Fruit fly (Drosophila melanogaster) whole organism, embryonic: ENCODE measurements around the gene CG42269.

Experiments
- ATbp ChIP-seq: fragments of 200-800 bp; sonication (Bioruptor generic); optimal IDR thresholded peaks from 2 replicates; lab custom pipeline; 2017; ENCODE audit warnings: missing biosample characterization, mild to moderate bottlenecking, missing genetic modification characterization, missing genetic modification reagents
- Atf3 ChIP-seq: fragments of 200-800 bp; sonication (Bioruptor generic); optimal IDR thresholded peaks from 3 replicates; lab custom pipeline; 2016; ENCODE audit warnings: missing biosample characterization, missing genetic modification characterization
- CG10959 ChIP-seq: fragments of 200-800 bp; sonication (Bioruptor generic); IDR thresholded peaks from 2 replicates; pipeline ENCODE4 v1.3.6; 2022; ENCODE audit warnings: missing biosample characterization, missing genetic modification characterization
- CG11085 ChIP-seq: fragments of 200-800 bp; sonication (Bioruptor generic); IDR thresholded peaks from 2 replicates; pipeline ENCODE4 v1.3.6; 2022; ENCODE audit warnings: missing biosample characterization, missing genetic modification characterization
- CG11093 ChIP-seq: fragments of 200-800 bp; sonication (Bioruptor generic); IDR thresholded peaks from 3 replicates; pipeline ENCODE4 v1.3.6; 2022; ENCODE audit warnings: missing biosample characterization, missing genetic modification characterization
- CG11560 ChIP-seq: fragments of 200-800 bp; sonication (Bioruptor generic); IDR thresholded peaks from 3 replicates; pipeline ENCODE4 v1.3.6; 2022; ENCODE audit warnings: missing biosample characterization, missing genetic modification characterization
- CG11696 ChIP-seq: fragments of 200-800 bp; sonication (Bioruptor generic); IDR thresholded peaks from 2 replicates; pipeline ENCODE4 v1.3.6; 2022; ENCODE audit warnings: missing biosample characterization, missing genetic modification characterization
- CG12155 ChIP-seq: fragments of 200-800 bp; sonication (Bioruptor generic); optimal IDR thresholded peaks from 3 replicates; lab custom pipeline; 2016; ENCODE audit warnings: missing biosample characterization, missing genetic modification characterization
- CG12299 ChIP-seq: fragments of 200-800 bp; sonication (Bioruptor generic); optimal IDR thresholded peaks from 2 replicates; lab custom pipeline; 2018; ENCODE audit warnings: missing biosample characterization, mild to moderate bottlenecking, missing genetic modification characterization
- CG1647 ChIP-seq: fragments of 200-800 bp; sonication (Bioruptor generic); optimal IDR thresholded peaks from 3 replicates; lab custom pipeline; 2016; ENCODE audit warnings: missing biosample characterization, missing genetic modification characterization
- CG16815 ChIP-seq: fragments of 200-800 bp; sonication (Bioruptor generic); optimal IDR thresholded peaks from 3 replicates; lab custom pipeline; 2017; ENCODE audit warnings: missing biosample characterization, mild to moderate bottlenecking, missing genetic modification characterization
- CG2116 ChIP-seq: fragments of 200-800 bp; sonication (Bioruptor generic); optimal IDR thresholded peaks from 3 replicates; lab custom pipeline; 2018; ENCODE audit warnings: missing biosample characterization, mild to moderate bottlenecking, missing genetic modification characterization
- CG4282 ChIP-seq: fragments of 200-800 bp; sonication (Bioruptor generic); optimal IDR thresholded peaks from 2 replicates; lab custom pipeline; 2016; ENCODE audit warnings: missing biosample characterization, missing genetic modification characterization
- CG4360 ChIP-seq: fragments of 200-800 bp; sonication (Bioruptor generic); IDR thresholded peaks from 2 replicates; pipeline ENCODE4 v1.3.6; 2022; ENCODE audit warnings: missing biosample characterization, missing genetic modification characterization
- CG6689 ChIP-seq: fragments of 200-800 bp; sonication (Bioruptor generic); IDR thresholded peaks from 2 replicates; pipeline ENCODE4 v1.3.6; 2022; ENCODE audit warnings: missing biosample characterization, missing genetic modification characterization
- CG7745 ChIP-seq: fragments of 200-800 bp; sonication (Bioruptor generic); optimal IDR thresholded peaks from 2 replicates; lab custom pipeline; 2018; ENCODE audit warnings: missing biosample characterization, mild to moderate bottlenecking, missing genetic modification characterization, moderate library complexity
- CG9932 ChIP-seq: fragments of 200-800 bp; sonication (Bioruptor generic); IDR thresholded peaks from 2 replicates; pipeline ENCODE4 v1.3.6; 2022; ENCODE audit warnings: missing biosample characterization, missing genetic modification characterization
- CTCF ChIP-seq: fragments of 200-800 bp; sonication (Bioruptor generic); optimal IDR thresholded peaks from 2 replicates; lab custom pipeline; 2017; ENCODE audit warnings: missing biosample characterization, mild to moderate bottlenecking, missing genetic modification characterization, moderate library complexity
- Chrac-16 ChIP-seq: fragments of 200-800 bp; sonication (Bioruptor generic); optimal IDR thresholded peaks from 3 replicates; lab custom pipeline; 2016; ENCODE audit warnings: missing biosample characterization, missing genetic modification characterization
- D19A ChIP-seq: fragments of 200-800 bp; optimal IDR thresholded peaks from 3 replicates; lab custom pipeline; 2019; ENCODE audit warnings: missing biosample characterization, mild to moderate bottlenecking, missing genetic modification characterization, moderate library complexity
- Ets65A ChIP-seq: fragments of 200-800 bp; sonication (Bioruptor generic); peaks from one replicate; lab custom pipeline; 2016; ENCODE audit warnings: missing biosample characterization, missing genetic modification characterization
- Ets97D ChIP-seq: fragments of 200-800 bp; sonication (Bioruptor generic); optimal IDR thresholded peaks from 3 replicates; lab custom pipeline; 2016; ENCODE audit warnings: missing biosample characterization, missing genetic modification characterization
- Gug ChIP-seq: fragments of 200-800 bp; sonication (Bioruptor generic); IDR thresholded peaks from 4 replicates; pipeline ENCODE4 v1.3.6; 2022; ENCODE audit warnings: missing biosample characterization, missing genetic modification characterization
- NC2α ChIP-seq: fragments of 200-800 bp; sonication (Bioruptor generic); optimal IDR thresholded peaks from 2 replicates; lab custom pipeline; 2016; ENCODE audit warnings: missing biosample characterization, missing genetic modification characterization
- Sox100B ChIP-seq: fragments of 200-800 bp; sonication (Bioruptor generic); optimal IDR thresholded peaks from 3 replicates; lab custom pipeline; 2018; ENCODE audit warnings: missing biosample characterization, mild to moderate bottlenecking, missing genetic modification characterization
- Tbp ChIP-seq: fragments of >200 bp; optimal IDR thresholded peaks from 2 replicates; lab custom pipeline; 2018; ENCODE audit warnings: missing biosample characterization, missing genetic modification characterization
- Xrp1 ChIP-seq: fragments of 200-800 bp; sonication (Bioruptor generic); IDR thresholded peaks from 2 replicates; pipeline ENCODE4 v1.3.6; 2022; ENCODE audit warnings: missing biosample characterization, missing genetic modification characterization
- abd-A ChIP-seq: fragments of 200-800 bp; sonication (Bioruptor generic); optimal IDR thresholded peaks from 3 replicates; lab custom pipeline; 2019; ENCODE audit warnings: missing biosample characterization, mild to moderate bottlenecking, missing genetic modification characterization, moderate library complexity
- al ChIP-seq: fragments of 200-800 bp; sonication (Bioruptor generic); IDR thresholded peaks from 2 replicates; pipeline ENCODE4 v1.3.6; 2022; ENCODE audit warnings: missing biosample characterization, missing genetic modification characterization
- az2 ChIP-seq: fragments of 200-800 bp; sonication (Bioruptor generic); optimal IDR thresholded peaks from 3 replicates; lab custom pipeline; 2016; ENCODE audit warnings: missing biosample characterization, missing genetic modification characterization
- bcd ChIP-seq: fragments of 200-800 bp; sonication (Bioruptor generic); optimal IDR thresholded peaks from 2 replicates; lab custom pipeline; 2017; ENCODE audit warnings: missing biosample characterization, mild to moderate bottlenecking, missing genetic modification characterization
- cato ChIP-seq: fragments of 200-800 bp; sonication (Bioruptor generic); optimal IDR thresholded peaks from 2 replicates; lab custom pipeline; 2016; ENCODE audit warnings: missing biosample characterization, missing genetic modification characterization, borderline replicate concordance
- chm ChIP-seq: fragments of 200-800 bp; sonication (Bioruptor generic); IDR thresholded peaks from 2 replicates; pipeline ENCODE4 v1.3.6; 2022; ENCODE audit warnings: missing biosample characterization, missing genetic modification characterization
- ci ChIP-seq: fragments of 200-800 bp; sonication (Bioruptor generic); IDR thresholded peaks from 3 replicates; pipeline ENCODE4 v1.3.6; 2022; ENCODE audit warnings: missing biosample characterization, missing genetic modification characterization
- dm ChIP-seq: fragments of 200-800 bp; sonication (Bioruptor generic); optimal IDR thresholded peaks from 3 replicates; lab custom pipeline; 2016; ENCODE audit warnings: missing biosample characterization, missing genetic modification characterization
- dmrt99B ChIP-seq: fragments of 200-800 bp; sonication (Bioruptor generic); optimal IDR thresholded peaks from 2 replicates; lab custom pipeline; 2018; ENCODE audit warnings: missing biosample characterization, mild to moderate bottlenecking, missing genetic modification characterization, moderate library complexity
- emc ChIP-seq: fragments of 200-800 bp; sonication (Bioruptor generic); optimal IDR thresholded peaks from 2 replicates; lab custom pipeline; 2016; ENCODE audit warnings: missing biosample characterization, missing genetic modification characterization
- eve ChIP-seq, 2 experiments: fragments of >200 bp; optimal IDR thresholded peaks; 2 replicates each; lab custom pipeline; 2017; ENCODE audit warnings: missing biosample characterization in 2 of 2, missing genetic modification characterization in 2 of 2
- eyg ChIP-seq: fragments of 200-800 bp; sonication (Bioruptor generic); optimal IDR thresholded peaks from 3 replicates; lab custom pipeline; 2016; ENCODE audit warnings: missing biosample characterization, missing genetic modification characterization
- fru ChIP-seq: fragments of >200 bp; optimal IDR thresholded peaks from 2 replicates; lab custom pipeline; 2017
- gcm ChIP-seq: fragments of 200-800 bp; sonication (Bioruptor generic); optimal IDR thresholded peaks from 2 replicates; lab custom pipeline; 2019; ENCODE audit warnings: missing biosample characterization, mild to moderate bottlenecking, missing genetic modification characterization, moderate library complexity
- insv ChIP-seq, 2 experiments: fragments of 200-800 bp; sonication (Bioruptor generic); optimal IDR thresholded peaks; 3 replicates each; lab custom pipeline; 2016 to 2018; ENCODE audit warnings: missing biosample characterization in 2 of 2, missing genetic modification characterization in 2 of 2
- kni ChIP-seq: fragments of 200-800 bp; sonication (Bioruptor generic); optimal IDR thresholded peaks from 3 replicates; lab custom pipeline; 2017; ENCODE audit warnings: mild to moderate bottlenecking, missing biosample characterization, missing genetic modification reagents, missing genetic modification characterization
- lbe ChIP-seq: fragments of 200-800 bp; sonication (Bioruptor generic); optimal IDR thresholded peaks from 2 replicates; lab custom pipeline; 2016; ENCODE audit warnings: missing biosample characterization, mild to moderate bottlenecking, missing genetic modification characterization
- ranshi ChIP-seq: fragments of 200-800 bp; sonication (Bioruptor generic); IDR thresholded peaks from 2 replicates; pipeline ENCODE4 v1.3.6; 2022; ENCODE audit warnings: missing biosample characterization, missing genetic modification characterization
- schlank ChIP-seq: fragments of 200-800 bp; sonication (Bioruptor generic); optimal IDR thresholded peaks from 2 replicates; lab custom pipeline; 2018; ENCODE audit warnings: missing biosample characterization, mild to moderate bottlenecking, missing genetic modification characterization
- slou ChIP-seq: fragments of 200-800 bp; sonication (Bioruptor generic); optimal IDR thresholded peaks from 3 replicates; lab custom pipeline; 2016; ENCODE audit warnings: missing biosample characterization, missing genetic modification characterization
- sob ChIP-seq: fragments of 200-800 bp; sonication (Bioruptor generic); IDR thresholded peaks from 2 replicates; pipeline ENCODE4 v1.3.6; 2022; ENCODE audit warnings: missing biosample characterization, missing genetic modification characterization
- sr ChIP-seq: fragments of 200-800 bp; sonication (Bioruptor generic); IDR thresholded peaks from 3 replicates; pipeline ENCODE4 v1.3.6; 2022; ENCODE audit warnings: missing biosample characterization, missing genetic modification characterization
- toy ChIP-seq: fragments of 200-800 bp; sonication (Bioruptor generic); IDR thresholded peaks from 2 replicates; pipeline ENCODE4 v1.3.6; 2022; ENCODE audit warnings: missing biosample characterization, missing genetic modification characterization
- tup ChIP-seq: fragments of 200-800 bp; sonication (Bioruptor generic); optimal IDR thresholded peaks from 2 replicates; lab custom pipeline; 2016; ENCODE audit warnings: missing biosample characterization, mild to moderate bottlenecking, missing genetic modification characterization, moderate library complexity
- tx ChIP-seq: fragments of 200-800 bp; sonication (Bioruptor generic); optimal IDR thresholded peaks from 2 replicates; lab custom pipeline; 2016; ENCODE audit warnings: missing biosample characterization, missing genetic modification characterization
- z ChIP-seq: fragments of 200-800 bp; sonication (Bioruptor generic); IDR thresholded peaks from 3 replicates; pipeline ENCODE4 v1.3.6; 2022; ENCODE audit warnings: missing biosample characterization, missing genetic modification characterization

The CG42269 gene

dm6 chr3L:6076429-6076828, 10.3 kb downstream of the CG42269 start, which contains the start of gene ssp6 (continued):
- TF ChIP-seq kni (GFP tag; lab: Kevin White, UChicago) (peak; percentile 13), sob (0 out of 2 replicates have a peak, but pooled peaks have one; percentile 9)

- TF ChIP-seq tup (GFP tag; lab: Kevin White, UChicago) (no peak), z (GFP tag; lab: Robert Waterston, UW) (no peak), lbe (GFP tag; lab: Kevin White, UChicago) (no peak), gcm (GFP tag; lab: Kevin White, UChicago) (no peak), CG11093 (GFP tag; lab: Robert Waterston, UW) (0 out of 3 replicates have a peak, but pooled peaks have one; percentile 8), eve (GFP tag; optimal IDR thresholded peaks at IDR 0.05; lab: Kevin White, UChicago) (no peak), toy (GFP tag; lab: Robert Waterston, UW) (no peak), CG11085 (GFP tag; lab: Robert Waterston, UW) (no peak), Ets65A (GFP tag; lab: Kevin White, UChicago) (no peak), insv (GFP tag; optimal IDR thresholded peaks at IDR 0.05; lab: Kevin White, UChicago) (peak in 1 of 2 experiments; percentile 20), CG7745 (tag; lab: Kevin White, UChicago) (no peak), CG6689 (no peak), CG4360 (GFP tag; lab: Robert Waterston, UW) (no peak), Atf3 (GFP tag; lab: Kevin White, UChicago) (no peak), Chrac-16 (GFP tag; lab: Kevin White, UChicago) (no peak), dm (GFP tag; lab: Kevin White, UChicago) (no peak), chm (GFP tag; lab: Robert Waterston, UW) (no peak), CG12155 (no peak), slou (GFP tag; lab: Kevin White, UChicago) (no peak), Gug (no peak), tx (GFP tag; lab: Kevin White, UChicago) (no peak), CG1647 (GFP tag; lab: Kevin White, UChicago) (no peak), ci (GFP tag; lab: Robert Waterston, UW) (no peak; the same call in 2 of the 3 replicates), Xrp1 (GFP tag; lab: Robert Waterston, UW) (no peak), NC2α (no peak), Tbp (GFP tag; lab: Kevin White, UChicago) (no peak), eyg (no peak), CG9932 (GFP tag; lab: Robert Waterston, UW) (no peak), schlank (tag; lab: Kevin White, UChicago) (no peak), bcd (GFP tag; lab: Kevin White, UChicago) (no peak), CG10959 (GFP tag; lab: Robert Waterston, UW) (no peak), sr (no peak), D19A (tag; lab: Kevin White, UChicago) (no peak), CG4282 (GFP tag; lab: Kevin White, UChicago) (no peak), cato (GFP tag; lab: Kevin White, UChicago) (no peak), CG16815 (no peak), ATbp (GFP tag; lab: Kevin White, UChicago) (no peak), CG11560 (tag; lab: Robert Waterston, UW) (no peak), CG11696 (GFP tag; lab: Robert Waterston, UW) (0 out of 2 replicates have a peak, but pooled peaks have one; percentile 38), emc (no peak), abd-A (tag; lab: Kevin White, UChicago) (peak; percentile 61), Ets97D (peak; percentile 2), ranshi (GFP tag; lab: Robert Waterston, UW) (no peak), CTCF (GFP tag; lab: Kevin White, UChicago) (peak; percentile 93), az2 (GFP tag; lab: Kevin White, UChicago) (no peak), dmrt99B (tag; lab: Kevin White, UChicago) (no peak), CG2116 (no peak), Sox100B (GFP tag; lab: Kevin White, UChicago) (no peak), al (GFP tag; lab: Robert Waterston, UW) (no peak), CG12299 (tag; lab: Kevin White, UChicago) (no peak), fru (no peak)
Observed at dm6 chr3L:6082561-6082960, 16.5 kb downstream of the CG42269 start, which contains the start of gene CG13293. TSS of gene CG13293 (plus strand) at chr3L:6082883.
